Worm (Caenorhabditis elegans): ENCODE data around the gene srw-109.

The srw-109 gene

DNA sequence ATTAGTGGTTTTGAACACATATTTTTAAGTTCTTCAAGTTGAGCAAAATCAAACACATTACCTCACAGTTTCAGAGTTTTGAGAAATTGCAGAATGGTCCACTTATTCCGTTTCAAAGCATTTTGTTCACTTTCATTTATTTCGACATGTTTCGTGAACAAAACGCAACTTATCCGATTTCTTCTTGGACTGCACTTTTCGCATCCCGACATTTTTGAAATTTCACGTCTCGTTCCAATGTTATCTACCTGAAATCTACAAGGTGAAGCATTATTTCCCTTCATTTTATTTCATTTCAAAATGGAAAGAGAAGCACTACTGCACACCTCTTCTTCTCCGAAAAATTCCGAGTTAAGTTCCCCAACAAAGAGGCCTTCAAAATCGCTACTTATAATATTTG lies 18.6 kb downstream of the srw-109 start, which contains the start of gene ZK488.6:
Gene ZK488.6, plus strand, starts transcription at position 301 of the 400 bp plus-strand sequence.
- no peak for TF ChIP-seq F13C5.2 (tag; optimal IDR thresholded peaks at IDR 0.05)
- no peak for TF ChIP-seq ceh-36 (tag; optimal IDR thresholded peaks at IDR 0.05)
- TF ChIP-seq tbx-37 (GFP tag; conservative IDR thresholded peaks at IDR 0.05) = no peak
- no peak for TF ChIP-seq hnd-1 (tag; optimal IDR thresholded peaks at IDR 0.05)
- TF ChIP-seq hmg-4 (GFP tag; optimal IDR thresholded peaks at IDR 0.05) = no peak
- no peak for TF ChIP-seq scrt-1 (GFP tag; IDR thresholded peaks at IDR 0.05)
- TF ChIP-seq pes-1 (GFP tag; IDR thresholded peaks at IDR 0.05) = no peak
- TF ChIP-seq B0310.2 (tag; optimal IDR thresholded peaks at IDR 0.05) = no peak
- TF ChIP-seq ets-7 (tag; optimal IDR thresholded peaks at IDR 0.05) = no peak
- no peak for TF ChIP-seq ceh-13 (GFP tag; optimal IDR thresholded peaks at IDR 0.05)
- no peak for TF ChIP-seq sea-1 (GFP tag; conservative IDR thresholded peaks at IDR 0.05)
- TF ChIP-seq flt-1 (GFP tag; IDR thresholded peaks at IDR 0.05) = no peak

DNA sequence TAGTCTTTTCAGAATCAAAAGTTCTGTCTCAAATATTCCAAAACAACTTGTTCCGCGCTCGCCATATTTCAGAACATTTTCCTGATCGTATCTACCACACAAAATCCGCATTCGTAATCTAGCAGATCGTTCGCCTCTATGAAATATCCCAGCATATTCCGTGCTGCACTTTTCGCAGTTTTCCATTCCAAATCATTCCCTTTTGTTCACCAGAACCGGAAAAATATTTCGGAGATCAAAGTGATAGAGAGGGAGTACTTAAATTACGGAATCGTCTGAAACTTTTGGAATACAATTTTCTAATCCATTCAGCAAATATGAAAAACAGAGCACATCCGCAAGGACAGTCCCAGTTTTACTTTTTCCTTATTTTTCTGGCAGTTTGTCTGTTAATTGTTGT lies 20.9 kb downstream of the srw-109 start, which contains the start of gene K06H6.1:
Gene K06H6.1, plus strand, starts transcription at position 301 of the 400 bp plus-strand sequence.
- no peak for TF ChIP-seq pes-1 (GFP tag; IDR thresholded peaks at IDR 0.05)
- TF ChIP-seq flt-1 (GFP tag; IDR thresholded peaks at IDR 0.05) = no peak
- no peak for TF ChIP-seq scrt-1 (GFP tag; IDR thresholded peaks at IDR 0.05)
- no peak for TF ChIP-seq hmg-4 (GFP tag; optimal IDR thresholded peaks at IDR 0.05)
- TF ChIP-seq sea-1 (GFP tag; conservative IDR thresholded peaks at IDR 0.05) = no peak
- no peak for TF ChIP-seq tbx-11 (GFP tag; IDR thresholded peaks at IDR 0.05)
- TF ChIP-seq ceh-36 (tag; optimal IDR thresholded peaks at IDR 0.05) = no peak
- no peak for TF ChIP-seq ama-1 (optimal IDR thresholded peaks at IDR 0.05)
- no peak for TF ChIP-seq hmbx-1 (tag; optimal IDR thresholded peaks at IDR 0.05)
- TF ChIP-seq ets-7 (tag; optimal IDR thresholded peaks at IDR 0.05) = no peak
- TF ChIP-seq F13C5.2 (tag; optimal IDR thresholded peaks at IDR 0.05) = no peak
- TF ChIP-seq B0310.2 (tag; optimal IDR thresholded peaks at IDR 0.05) = no peak
- no peak for TF ChIP-seq aly-1 (tag; optimal IDR thresholded peaks at IDR 0.05)
- TF ChIP-seq tra-4 (tag; optimal IDR thresholded peaks at IDR 0.05) = no peak
- TF ChIP-seq hnd-1 (tag; optimal IDR thresholded peaks at IDR 0.05) = no peak
- TF ChIP-seq ceh-13 (GFP tag; optimal IDR thresholded peaks at IDR 0.05) = no peak
- no peak for TF ChIP-seq tbx-37 (GFP tag; conservative IDR thresholded peaks at IDR 0.05)

DNA sequence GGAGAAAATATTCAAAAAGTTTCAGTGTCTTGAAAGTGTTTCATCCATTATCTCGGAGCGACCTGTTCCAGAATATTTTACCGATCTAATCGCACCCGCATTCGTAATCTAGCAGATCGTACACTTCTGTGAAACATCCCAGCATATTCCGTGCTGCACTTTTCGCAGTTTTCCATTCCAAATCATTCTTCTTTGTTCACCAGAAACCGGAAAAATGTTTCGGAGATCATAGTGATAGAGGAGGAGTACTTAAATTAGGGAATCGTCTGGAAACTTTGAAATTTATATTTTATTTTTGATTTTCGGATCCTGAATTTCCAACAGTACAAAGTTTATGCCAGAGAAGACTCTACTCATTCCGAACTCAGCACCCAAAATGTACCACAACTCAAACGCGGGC lies 23.3 kb downstream of the srw-109 start, which contains the start of gene K06H6.2:
Gene K06H6.2, plus strand, starts transcription at position 301 of the 400 bp plus-strand sequence.
- TF ChIP-seq ama-1 (optimal IDR thresholded peaks at IDR 0.05) = no peak
- no peak for TF ChIP-seq hmg-4 (GFP tag; optimal IDR thresholded peaks at IDR 0.05)
- TF ChIP-seq ceh-36 (tag; optimal IDR thresholded peaks at IDR 0.05) = no peak
- no peak for TF ChIP-seq aly-1 (tag; optimal IDR thresholded peaks at IDR 0.05)
- no peak for TF ChIP-seq flt-1 (GFP tag; IDR thresholded peaks at IDR 0.05)
- no peak for TF ChIP-seq ceh-13 (GFP tag; optimal IDR thresholded peaks at IDR 0.05)
- no peak for TF ChIP-seq tbx-11 (GFP tag; IDR thresholded peaks at IDR 0.05)
- no peak for TF ChIP-seq F13C5.2 (tag; optimal IDR thresholded peaks at IDR 0.05)
- TF ChIP-seq sea-1 (GFP tag; conservative IDR thresholded peaks at IDR 0.05) = no peak

DNA sequence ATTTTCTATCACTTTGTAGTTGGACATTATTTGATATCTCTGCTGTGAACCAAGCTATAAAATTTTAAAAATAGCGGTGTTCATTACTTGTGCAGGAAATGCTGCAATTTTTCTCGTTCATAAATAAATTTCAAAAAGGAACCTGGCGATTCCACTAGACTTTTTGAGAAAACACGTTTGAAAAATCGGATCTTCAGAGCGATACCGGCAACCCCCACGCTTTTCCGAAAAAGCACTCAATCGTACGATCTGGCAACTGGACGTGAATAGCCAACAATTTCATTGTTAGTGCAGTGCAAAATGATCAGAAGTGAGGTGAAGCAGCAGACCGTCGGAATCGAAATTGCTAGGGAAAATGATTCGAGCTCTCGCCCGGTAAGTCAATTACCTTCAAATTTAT lies 27.1 kb downstream of the srw-109 start, which contains the start of gene nstp-7:
Gene nstp-7, plus strand, starts transcription at position 301 of the 400 bp plus-strand sequence.
- no peak for TF ChIP-seq ama-1 (optimal IDR thresholded peaks at IDR 0.05)
- no peak for TF ChIP-seq B0310.2 (tag; optimal IDR thresholded peaks at IDR 0.05)
- TF ChIP-seq tbx-11 (GFP tag; IDR thresholded peaks at IDR 0.05) = no peak
- TF ChIP-seq ets-7 (tag; optimal IDR thresholded peaks at IDR 0.05) = no peak
- no peak for TF ChIP-seq tra-4 (tag; optimal IDR thresholded peaks at IDR 0.05)
- TF ChIP-seq scrt-1 (GFP tag; IDR thresholded peaks at IDR 0.05) = no peak
- no peak for TF ChIP-seq ceh-36 (tag; optimal IDR thresholded peaks at IDR 0.05)
- no peak for TF ChIP-seq hmg-4 (GFP tag; optimal IDR thresholded peaks at IDR 0.05)
- TF ChIP-seq pes-1 (GFP tag; IDR thresholded peaks at IDR 0.05) = no peak
- no peak for TF ChIP-seq sea-1 (GFP tag; conservative IDR thresholded peaks at IDR 0.05)
- no peak for TF ChIP-seq tbx-37 (GFP tag; conservative IDR thresholded peaks at IDR 0.05)
- TF ChIP-seq F13C5.2 (tag; optimal IDR thresholded peaks at IDR 0.05) = no peak
- no peak for TF ChIP-seq flt-1 (GFP tag; IDR thresholded peaks at IDR 0.05)

DNA sequence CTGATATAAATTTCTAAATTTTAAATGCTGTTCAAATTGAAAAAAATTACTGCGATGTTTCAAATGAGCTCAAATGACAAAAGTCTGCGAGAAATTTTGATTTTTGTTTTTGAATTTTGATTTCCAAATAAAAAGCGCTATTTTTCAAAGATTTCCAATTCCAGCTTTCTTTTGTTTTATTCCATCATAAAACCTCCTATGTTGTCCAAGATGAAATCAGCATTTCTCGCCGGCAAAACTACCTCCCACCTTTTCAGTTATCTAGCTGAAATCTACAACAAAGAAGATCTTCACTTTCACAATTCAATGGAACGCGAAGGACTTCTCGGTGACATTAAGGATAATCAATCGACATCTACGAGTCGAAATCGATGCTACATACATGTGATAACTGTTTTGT lies 29.8 kb downstream of the srw-109 start, which contains the start of gene K06H6.4:
Gene K06H6.4, plus strand, starts transcription at position 301 of the 400 bp plus-strand sequence.
- TF ChIP-seq F13C5.2 (tag; optimal IDR thresholded peaks at IDR 0.05) (no peak), flt-1 (GFP tag; IDR thresholded peaks at IDR 0.05) (no peak), B0310.2 (tag; optimal IDR thresholded peaks at IDR 0.05) (no peak), ama-1 (optimal IDR thresholded peaks at IDR 0.05) (no peak), aly-1 (tag; optimal IDR thresholded peaks at IDR 0.05) (no peak), tbx-11 (GFP tag; IDR thresholded peaks at IDR 0.05) (no peak), hnd-1 (tag; optimal IDR thresholded peaks at IDR 0.05) (no peak), ets-7 (tag; optimal IDR thresholded peaks at IDR 0.05) (no peak), tra-4 (tag; optimal IDR thresholded peaks at IDR 0.05) (no peak), ceh-36 (tag; optimal IDR thresholded peaks at IDR 0.05) (no peak), scrt-1 (GFP tag; IDR thresholded peaks at IDR 0.05) (no peak), pes-1 (GFP tag; IDR thresholded peaks at IDR 0.05) (no peak), tbx-37 (GFP tag; conservative IDR thresholded peaks at IDR 0.05) (no peak), hmbx-1 (tag; optimal IDR thresholded peaks at IDR 0.05) (no peak), hmg-4 (GFP tag; optimal IDR thresholded peaks at IDR 0.05) (no peak), ceh-13 (GFP tag; optimal IDR thresholded peaks at IDR 0.05) (no peak), sea-1 (GFP tag; conservative IDR thresholded peaks at IDR 0.05) (no peak)

DNA sequence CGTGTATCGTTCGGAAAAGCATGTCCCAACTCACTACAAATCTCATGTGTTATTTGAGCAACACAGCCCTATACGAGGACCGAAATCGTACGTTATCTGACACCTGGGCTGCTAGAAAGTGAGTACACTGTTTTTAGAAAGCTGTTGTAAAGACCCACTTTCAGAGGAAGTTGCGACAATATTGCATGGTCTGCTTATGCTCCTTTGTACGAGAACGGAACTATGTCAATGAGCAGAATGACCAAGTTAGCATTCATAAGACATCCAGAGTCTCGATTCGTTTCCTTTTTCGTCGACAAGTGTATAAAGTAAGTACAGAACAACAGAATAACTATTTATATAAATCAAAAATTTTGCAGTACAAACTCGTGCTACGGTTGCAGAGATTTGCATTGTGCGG lies 31.8 kb downstream of the srw-109 start:
- no peak for TF ChIP-seq tbx-37 (GFP tag; conservative IDR thresholded peaks at IDR 0.05)
- no peak for TF ChIP-seq ama-1 (optimal IDR thresholded peaks at IDR 0.05)
- TF ChIP-seq sea-1 (GFP tag; conservative IDR thresholded peaks at IDR 0.05) = no peak
- TF ChIP-seq tbx-11 (GFP tag; IDR thresholded peaks at IDR 0.05) = no peak
- no peak for TF ChIP-seq hmg-4 (GFP tag; optimal IDR thresholded peaks at IDR 0.05)
- no peak for TF ChIP-seq ceh-13 (GFP tag; optimal IDR thresholded peaks at IDR 0.05)
- TF ChIP-seq B0310.2 (tag; optimal IDR thresholded peaks at IDR 0.05) = no peak
- TF ChIP-seq ceh-36 (tag; optimal IDR thresholded peaks at IDR 0.05) = no peak
- TF ChIP-seq pes-1 (GFP tag; IDR thresholded peaks at IDR 0.05) = no peak
- no peak for TF ChIP-seq hnd-1 (tag; optimal IDR thresholded peaks at IDR 0.05)
- no peak for TF ChIP-seq aly-1 (tag; optimal IDR thresholded peaks at IDR 0.05)
- TF ChIP-seq ets-7 (tag; optimal IDR thresholded peaks at IDR 0.05) = no peak
- TF ChIP-seq flt-1 (GFP tag; IDR thresholded peaks at IDR 0.05) = no peak
- TF ChIP-seq scrt-1 (GFP tag; IDR thresholded peaks at IDR 0.05) = no peak

DNA sequence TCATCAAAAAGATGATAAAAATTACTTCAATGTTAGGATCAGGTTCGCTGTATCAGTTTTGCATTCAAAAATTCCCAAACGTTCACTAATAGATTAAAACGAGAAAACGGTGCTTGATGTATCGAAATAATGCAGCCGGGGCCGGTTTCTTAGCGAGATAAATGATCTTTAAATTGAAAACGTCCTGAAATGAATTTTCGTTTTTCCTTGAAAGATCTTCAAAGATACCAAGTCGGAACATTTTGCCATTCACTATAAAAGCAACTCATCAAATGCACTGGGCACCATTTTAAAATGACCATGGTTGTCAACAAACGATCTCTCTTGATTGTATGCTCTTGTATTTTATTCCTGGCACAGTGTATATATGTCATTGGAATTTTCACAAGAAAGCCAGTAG lies 32.7 kb downstream of the srw-109 start, which contains the start of gene K06H6.5:
Gene K06H6.5, plus strand, starts transcription at position 301 of the 400 bp plus-strand sequence.
- no peak for TF ChIP-seq hnd-1 (tag; optimal IDR thresholded peaks at IDR 0.05)
- no peak for TF ChIP-seq ceh-13 (GFP tag; optimal IDR thresholded peaks at IDR 0.05)
- TF ChIP-seq hmbx-1 (tag; optimal IDR thresholded peaks at IDR 0.05) = no peak
- TF ChIP-seq F13C5.2 (tag; optimal IDR thresholded peaks at IDR 0.05) = no peak
- no peak for TF ChIP-seq pes-1 (GFP tag; IDR thresholded peaks at IDR 0.05)
- TF ChIP-seq ets-7 (tag; optimal IDR thresholded peaks at IDR 0.05) = no peak
- no peak for TF ChIP-seq tbx-37 (GFP tag; conservative IDR thresholded peaks at IDR 0.05)
- no peak for TF ChIP-seq ama-1 (optimal IDR thresholded peaks at IDR 0.05)
- no peak for TF ChIP-seq flt-1 (GFP tag; IDR thresholded peaks at IDR 0.05)
- TF ChIP-seq aly-1 (tag; optimal IDR thresholded peaks at IDR 0.05) = no peak
- TF ChIP-seq scrt-1 (GFP tag; IDR thresholded peaks at IDR 0.05) = no peak
- TF ChIP-seq tra-4 (tag; optimal IDR thresholded peaks at IDR 0.05) = no peak
- TF ChIP-seq B0310.2 (tag; optimal IDR thresholded peaks at IDR 0.05) = no peak
- TF ChIP-seq sea-1 (GFP tag; conservative IDR thresholded peaks at IDR 0.05) = no peak
- TF ChIP-seq ceh-36 (tag; optimal IDR thresholded peaks at IDR 0.05) = no peak
- TF ChIP-seq tbx-11 (GFP tag; IDR thresholded peaks at IDR 0.05) = no peak
- no peak for TF ChIP-seq hmg-4 (GFP tag; optimal IDR thresholded peaks at IDR 0.05)

All from whole organism, early embryonic.